Fruit fly (Drosophila melanogaster): ENCODE measurements around the gene CG15330.
A peak's percentile ranks its signal among the peaks of the same experiment; 100 is the strongest.

The CG15330 gene

DNA sequence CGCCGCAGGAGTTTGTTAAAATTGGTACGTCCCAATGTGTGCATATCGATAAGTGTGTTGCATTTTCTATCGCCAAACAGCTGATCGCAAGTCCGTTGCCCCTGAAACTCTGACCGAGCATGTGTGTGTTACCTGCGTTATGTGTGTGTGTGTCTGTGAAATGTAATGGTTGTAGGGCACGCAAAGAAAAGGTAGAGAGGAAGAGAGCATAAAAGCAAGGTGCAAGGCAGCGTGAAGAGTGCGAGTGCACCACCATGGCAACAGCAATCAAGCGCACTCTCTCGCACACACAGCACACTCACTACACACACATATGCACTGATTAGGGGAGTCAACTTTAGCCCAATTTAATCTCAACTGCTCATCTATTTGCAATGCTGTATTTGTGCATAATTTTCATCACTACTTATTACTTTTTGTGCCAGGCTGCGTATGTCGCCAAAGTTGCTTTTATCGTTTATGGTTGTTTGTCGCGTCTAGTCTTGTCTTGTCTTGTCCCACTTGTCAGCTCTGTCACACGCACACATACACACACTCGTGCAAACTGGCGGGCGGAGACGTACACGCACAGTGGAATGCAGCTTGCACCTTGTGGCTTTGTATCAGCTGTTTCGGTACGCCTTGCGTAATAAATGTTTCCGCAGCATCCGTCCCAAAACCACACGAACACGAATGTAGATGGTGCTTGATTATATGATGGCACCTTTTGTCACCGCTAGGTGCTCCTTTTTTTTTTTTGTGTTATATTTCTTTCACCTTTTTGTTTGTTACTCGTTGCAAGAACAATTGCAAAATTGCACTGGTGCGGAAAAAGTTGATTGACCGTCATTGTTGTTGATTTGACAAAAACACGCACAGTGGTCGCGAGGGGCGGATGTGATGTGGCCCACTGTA, 18.0 kb upstream of the CG15330 start:
- TF ChIP-seq br (GFP tag; optimal IDR thresholded peaks at IDR 0.05), result peak; percentile 71
- peak; percentile 75 for TF ChIP-seq dmrt93B (GFP tag; optimal IDR thresholded peaks at IDR 0.05)
- TF ChIP-seq psq (GFP tag; optimal IDR thresholded peaks at IDR 0.05), result peak; percentile 58
- no peak for TF ChIP-seq pan (optimal IDR thresholded peaks at IDR 0.05)
- TF ChIP-seq CG32264 (GFP tag; optimal IDR thresholded peaks at IDR 0.05), result peak; percentile 69
- TF ChIP-seq GATAd (GFP tag; optimal IDR thresholded peaks at IDR 0.05), result no peak
- TF ChIP-seq sage (GFP tag; optimal IDR thresholded peaks at IDR 0.05), result no peak
- TF ChIP-seq brk (GFP tag; optimal IDR thresholded peaks at IDR 0.05), result no peak
- no peak for TF ChIP-seq Rel (GFP tag; optimal IDR thresholded peaks at IDR 0.05)
- peak; percentile 53 for TF ChIP-seq Rel (tag; optimal IDR thresholded peaks at IDR 0.05)
- no peak for TF ChIP-seq Dfd (GFP tag; optimal IDR thresholded peaks at IDR 0.05)
- TF ChIP-seq ey (GFP tag; optimal IDR thresholded peaks at IDR 0.05), result peak; percentile 71
- TF ChIP-seq dl (GFP tag; optimal IDR thresholded peaks at IDR 0.05; ENCODE audit: insufficient read depth in 1 of 2, partially characterized antibody in 2 of 2), result peak in 1 of 2 experiments; percentile 23
- peak; percentile 87 for TF ChIP-seq fru (GFP tag; optimal IDR thresholded peaks at IDR 0.05)
- TF ChIP-seq Sp1 (GFP tag; optimal IDR thresholded peaks at IDR 0.05), result peak; percentile 77
- TF ChIP-seq woc (GFP tag; optimal IDR thresholded peaks at IDR 0.05), result peak; percentile 75
- TF ChIP-seq rgr (GFP tag; optimal IDR thresholded peaks at IDR 0.05), result peak; percentile 54
- peak; percentile 66 for TF ChIP-seq OdsH (GFP tag; optimal IDR thresholded peaks at IDR 0.05)
- TF ChIP-seq CrebA (GFP tag; optimal IDR thresholded peaks at IDR 0.05; ENCODE audit: borderline replicate concordance), result no peak
- TF ChIP-seq lola (GFP tag; optimal IDR thresholded peaks at IDR 0.05), result no peak
- TF ChIP-seq CG9705 (GFP tag; optimal IDR thresholded peaks at IDR 0.05), result peak; percentile 41
- TF ChIP-seq Vsx2 (GFP tag; optimal IDR thresholded peaks at IDR 0.05; ENCODE audit: partially characterized antibody), result no peak
- TF ChIP-seq h (GFP tag; optimal IDR thresholded peaks at IDR 0.05), result peak; percentile 70
- peak; percentile 64 for TF ChIP-seq N (GFP tag; optimal IDR thresholded peaks at IDR 0.05)
- no peak for TF ChIP-seq Abd-B (GFP tag; optimal IDR thresholded peaks at IDR 0.05)
- peak in 1 of 2 experiments; percentile 80 for TF ChIP-seq foxo (GFP tag; optimal IDR thresholded peaks at IDR 0.05)
- peak; percentile 16 for TF ChIP-seq Hnf4 (GFP tag; optimal IDR thresholded peaks at IDR 0.05)
- TF ChIP-seq Dif (GFP tag; optimal IDR thresholded peaks at IDR 0.05; ENCODE audit: partially characterized antibody), result peak; percentile 34
- no peak for TF ChIP-seq Mio (GFP tag; optimal IDR thresholded peaks at IDR 0.05)
- peak; percentile 59 for TF ChIP-seq Jra (GFP tag; optimal IDR thresholded peaks at IDR 0.05)
- peak; percentile 52 for TF ChIP-seq Hr83 (GFP tag; optimal IDR thresholded peaks at IDR 0.05; ENCODE audit: poor library complexity, severe bottlenecking)
- TF ChIP-seq Hr78 (GFP tag; optimal IDR thresholded peaks at IDR 0.05), result no peak
- TF ChIP-seq dsf (GFP tag; optimal IDR thresholded peaks at IDR 0.05; ENCODE audit: borderline replicate concordance), result no peak
- no peak for TF ChIP-seq usp (GFP tag; optimal IDR thresholded peaks at IDR 0.05)
- no peak for TF ChIP-seq tai (GFP tag; optimal IDR thresholded peaks at IDR 0.05)
- TF ChIP-seq jim (GFP tag; optimal IDR thresholded peaks at IDR 0.05), result no peak
- TF ChIP-seq HLH106 (tag; optimal IDR thresholded peaks at IDR 0.05), result peak; percentile 74
- TF ChIP-seq sv (GFP tag; optimal IDR thresholded peaks at IDR 0.05), result peak; percentile 56
- TF ChIP-seq Myc (optimal IDR thresholded peaks at IDR 0.05), result no peak

DNA sequence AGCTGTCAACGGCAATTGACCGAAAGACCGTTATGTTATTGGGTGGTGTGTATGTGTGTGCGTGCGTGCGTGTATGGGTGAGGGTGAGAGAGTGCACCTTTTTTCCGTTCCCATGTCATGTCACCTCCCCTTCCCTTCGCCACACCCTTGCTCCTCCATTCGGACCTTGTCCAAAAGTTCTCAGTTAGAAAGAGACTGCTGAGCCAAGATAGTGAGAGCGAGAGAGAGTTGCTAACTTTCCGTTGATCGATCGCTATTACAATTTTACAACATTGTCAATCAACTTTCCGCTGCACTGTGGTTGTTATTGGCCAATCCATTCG, 17.4 kb upstream of the CG15330 start:
- TF ChIP-seq ey (GFP tag; optimal IDR thresholded peaks at IDR 0.05) (no peak), CrebA (GFP tag; optimal IDR thresholded peaks at IDR 0.05; ENCODE audit: borderline replicate concordance) (no peak), fru (GFP tag; optimal IDR thresholded peaks at IDR 0.05) (peak; percentile 28), br (GFP tag; optimal IDR thresholded peaks at IDR 0.05) (no peak), h (GFP tag; optimal IDR thresholded peaks at IDR 0.05) (peak; percentile 6), psq (GFP tag; optimal IDR thresholded peaks at IDR 0.05) (no peak), usp (GFP tag; optimal IDR thresholded peaks at IDR 0.05) (no peak), GATAd (GFP tag; optimal IDR thresholded peaks at IDR 0.05) (no peak), CG9705 (GFP tag; optimal IDR thresholded peaks at IDR 0.05) (no peak)
